Worm (Caenorhabditis elegans) whole organism, L4/young adult: ENCODE measurements around the gene K08E4.8.

Source experiments
- dao-5 ChIP-seq: sonication (generic microtip); optimal IDR thresholded peaks from 2 replicates; lab custom pipeline; 2016; ENCODE audit warnings: missing genotype, missing genetic modification characterization, moderate library complexity, missing compliant biosample characterization
- him-1 ChIP-seq: sonication (generic microtip); optimal IDR thresholded peaks from 2 replicates; lab custom pipeline; 2016; ENCODE audit warnings: missing genotype, missing genetic modification reagents, missing genetic modification characterization, missing compliant biosample characterization

DNA sequence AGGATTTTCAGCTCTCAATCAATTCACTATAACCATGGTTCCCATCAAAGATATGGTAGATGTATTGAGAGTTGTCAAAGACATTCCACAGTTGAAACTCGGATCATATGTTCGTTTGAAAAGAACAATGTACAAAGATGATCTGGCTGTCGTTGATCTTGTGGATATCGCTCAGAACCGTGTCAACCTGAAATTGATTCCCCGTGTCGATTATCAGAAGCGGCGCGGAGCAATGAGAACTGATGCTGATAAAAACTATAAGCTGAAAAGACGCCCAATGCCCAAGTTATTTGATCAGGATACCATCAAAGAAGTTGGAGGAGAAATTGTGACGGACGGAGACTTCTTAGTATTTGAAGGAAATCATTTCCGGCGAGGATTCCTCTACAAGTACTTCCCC is 8.7 kb downstream of the K08E4.8 start:
- TF ChIP-seq him-1 (tag; lab: Kevin White, UChicago) (no peak), dao-5 (tag; lab: Kevin White, UChicago) (no peak)
